Worm (Caenorhabditis elegans) whole organism, young adult: ENCODE results near the gene Y37H2A.11.

Experiments
- T07F8.4 ChIP-seq: sonication (generic microtip); optimal IDR thresholded peaks from 2 replicates; lab custom pipeline; 2016; ENCODE audit warnings: mild to moderate bottlenecking, missing genetic modification characterization, moderate library complexity, missing compliant biosample characterization
- ama-1 ChIP-seq, 3 experiments: fragments of 150-350 bp in 1 of 3; sonication (generic microtip) in 2 of 3; optimal IDR thresholded peaks; 2 replicates each; lab custom pipeline; 2014 to 2018; ENCODE audit warnings: missing biosample characterization in 2 of 3, missing genetic modification characterization in 2 of 3, missing genetic modification reagents in 2 of 3
- cebp-1 ChIP-seq, 2 experiments: fragments of 200-800 bp in 1 of 2; sonication (Bioruptor generic) in 1 of 2; sonication (generic microtip) in 1 of 2; IDR thresholded peaks in 1 of 2; optimal IDR thresholded peaks in 1 of 2; 2 replicates each; pipeline versions ENCODE4 v1.3.6 to Lab custom; 2017 to 2022; ENCODE audit warnings: missing compliant biosample characterization in 2 of 2, missing genetic modification characterization in 2 of 2, mild to moderate bottlenecking in 1 of 2, missing genetic modification reagents in 1 of 2, moderate library complexity in 1 of 2
- ceh-100 ChIP-seq: fragments of 200-800 bp; sonication (Bioruptor generic); IDR thresholded peaks from 2 replicates; pipeline ENCODE4 v1.3.6; 2022; ENCODE audit warnings: missing genetic modification reagents, missing genetic modification characterization, missing compliant biosample characterization
- chd-7 ChIP-seq: sonication (generic microtip); optimal IDR thresholded peaks from 2 replicates; lab custom pipeline; 2016; ENCODE audit warnings: mild to moderate bottlenecking, missing genetic modification characterization, moderate library complexity, missing compliant biosample characterization
- dox-1 ChIP-seq: fragments of 200-800 bp; sonication (Bioruptor generic); IDR thresholded peaks from 2 replicates; pipeline ENCODE4 v1.3.6; 2022; ENCODE audit warnings: missing genetic modification reagents, missing genetic modification characterization, missing compliant biosample characterization
- dpl-1 ChIP-seq: fragments of 150-350 bp; optimal IDR thresholded peaks from 2 replicates; lab custom pipeline; 2014; ENCODE audit warnings: missing biosample characterization, missing genetic modification reagents, missing genetic modification characterization
- ets-4 ChIP-seq: fragments of 200-800 bp; sonication (Bioruptor generic); optimal IDR thresholded peaks from 2 replicates; lab custom pipeline; 2018; ENCODE audit warnings: mild to moderate bottlenecking, missing genetic modification characterization, missing compliant biosample characterization
- hmg-20 ChIP-seq: fragments of 200-800 bp; sonication (Bioruptor generic); IDR thresholded peaks from 2 replicates; pipeline ENCODE4 v1.3.6; 2022; ENCODE audit warnings: missing genetic modification reagents, missing genetic modification characterization, missing compliant biosample characterization
- hrde-1 ChIP-seq: sonication (generic microtip); optimal IDR thresholded peaks from 2 replicates; lab custom pipeline; 2016; ENCODE audit warnings: missing genetic modification characterization, mild to moderate bottlenecking, missing compliant biosample characterization, moderate library complexity, missing genotype, missing genetic modification reagents, borderline replicate concordance
- nfya-1 ChIP-seq: sonication (generic microtip); optimal IDR thresholded peaks from 2 replicates; lab custom pipeline; 2017; ENCODE audit warnings: antibody characterized with exemption, missing compliant biosample characterization, missing genetic modification characterization, borderline replicate concordance; ENCODE audit not compliant: insufficient read depth
- pha-4 ChIP-seq: fragments of 150-350 bp; sonication (generic microtip); optimal IDR thresholded peaks from 2 replicates; lab custom pipeline; 2014; ENCODE audit warnings: missing biosample characterization, missing genetic modification reagents, missing genetic modification characterization
- zim-3 ChIP-seq: sonication (generic microtip); optimal IDR thresholded peaks from 2 replicates; lab custom pipeline; 2017; ENCODE audit warnings: mild to moderate bottlenecking, missing genetic modification characterization, moderate library complexity, missing compliant biosample characterization

- TF ChIP-seq ets-4 (GFP tag; lab: Kevin White, UChicago) = no peak
- no peak for TF ChIP-seq cebp-1 (GFP tag; IDR thresholded peaks at IDR 0.05; lab: Robert Waterston, UW)
- TF ChIP-seq cebp-1 (tag; optimal IDR thresholded peaks at IDR 0.05; lab: Kevin White, UChicago) = no peak
- TF ChIP-seq zim-3 (tag; lab: Kevin White, UChicago) = no peak
- TF ChIP-seq pha-4 (tag; lab: Kevin White, UChicago) = no peak
- TF ChIP-seq chd-7 (tag; lab: Kevin White, UChicago) = no peak
- no peak for TF ChIP-seq ama-1 (optimal IDR thresholded peaks at IDR 0.05; lab: Kevin White, UChicago)
- TF ChIP-seq ama-1 (GFP tag; optimal IDR thresholded peaks at IDR 0.05; lab: Kevin White, UChicago) = no peak
- TF ChIP-seq ceh-100 (GFP tag; lab: Robert Waterston, UW) = no peak
- no peak for TF ChIP-seq dpl-1 (GFP tag; lab: Kevin White, UChicago)
- no peak for TF ChIP-seq hmg-20 (GFP tag; lab: Robert Waterston, UW)
- no peak for TF ChIP-seq T07F8.4 (tag; lab: Kevin White, UChicago)
- TF ChIP-seq nfya-1 (tag; lab: Kevin White, UChicago) = no peak
- TF ChIP-seq hrde-1 (tag; lab: Kevin White, UChicago) = no peak
- TF ChIP-seq dox-1 (GFP tag; lab: Robert Waterston, UW) = no peak
These were observed 1.3 kb downstream of the Y37H2A.11 start, which contains the start of gene Y37H2A.13 for ce11 chrV:18142549-18142948.
